Worm (Caenorhabditis elegans): Measurements from ENCODE around the gene best-5.

Gene best-5

DNA sequence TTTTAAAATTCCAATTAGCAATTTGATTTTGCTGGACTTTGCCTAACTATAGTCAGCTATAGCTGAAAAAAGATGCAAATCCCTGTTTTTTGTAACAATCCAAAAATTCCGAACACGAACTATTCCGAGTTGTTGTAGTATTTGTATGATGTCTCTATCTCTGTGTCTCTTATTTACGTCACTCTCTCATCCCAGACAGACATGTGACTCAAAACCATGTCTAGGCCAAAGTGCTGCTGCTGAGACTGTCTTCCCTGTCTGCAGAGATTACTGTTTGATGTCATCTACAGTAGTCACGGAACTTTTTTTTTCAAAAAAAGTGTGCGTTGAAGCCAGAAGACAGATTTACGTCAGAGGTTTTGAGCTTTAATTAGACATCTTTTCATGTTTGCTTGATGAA lies 23.8 kb downstream of the best-5 start (continued):
- peak; percentile 35 for TF ChIP-seq mes-2 (tag; optimal IDR thresholded peaks at IDR 0.05; ENCODE audit: poor library complexity, severe bottlenecking)
- no peak for TF ChIP-seq nhr-25 (tag; optimal IDR thresholded peaks at IDR 0.05; ENCODE audit: borderline replicate concordance, insufficient read depth)
- TF ChIP-seq saeg-2 (GFP tag; IDR thresholded peaks at IDR 0.05): no peak
- TF ChIP-seq hlh-30 (tag; optimal IDR thresholded peaks at IDR 0.05; ENCODE audit: insufficient read depth): peak; percentile 81
- TF ChIP-seq ces-1 (GFP tag; optimal IDR thresholded peaks at IDR 0.05): no peak
- TF ChIP-seq nhr-102 (tag; optimal IDR thresholded peaks at IDR 0.05): no peak
- no peak for TF ChIP-seq lin-1 (GFP tag; IDR thresholded peaks at IDR 0.05)
- no peak for TF ChIP-seq madf-5 (GFP tag; IDR thresholded peaks at IDR 0.05)
- no peak for TF ChIP-seq nhr-76 (tag; optimal IDR thresholded peaks at IDR 0.05)
- no peak for TF ChIP-seq fos-1 (tag; optimal IDR thresholded peaks at IDR 0.05)
- TF ChIP-seq hif-1 (tag; optimal IDR thresholded peaks at IDR 0.05): no peak
- TF ChIP-seq lsy-2 (tag; optimal IDR thresholded peaks at IDR 0.05): no peak
- no peak for TF ChIP-seq zfp-3 (GFP tag; conservative IDR thresholded peaks at IDR 0.05)
- TF ChIP-seq ztf-7 (tag; optimal IDR thresholded peaks at IDR 0.05): no peak
- peak; percentile 17 for TF ChIP-seq hlh-11 (tag; optimal IDR thresholded peaks at IDR 0.05)
- no peak for TF ChIP-seq php-3 (GFP tag; IDR thresholded peaks at IDR 0.05)
- no peak for TF ChIP-seq nhr-77 (tag; optimal IDR thresholded peaks at IDR 0.05)
- no peak for TF ChIP-seq zfp-2 (tag; optimal IDR thresholded peaks at IDR 0.05)
- TF ChIP-seq nhr-42 (GFP tag; IDR thresholded peaks at IDR 0.05): 0 out of 2 replicates have a peak, but pooled peaks have one; percentile 47
- no peak for TF ChIP-seq ctbp-1 (GFP tag; IDR thresholded peaks at IDR 0.05)
- no peak for TF ChIP-seq aly-2 (tag; optimal IDR thresholded peaks at IDR 0.05)
- TF ChIP-seq snpc-4 (tag; optimal IDR thresholded peaks at IDR 0.05): no peak
- TF ChIP-seq Y105C5A.15 (GFP tag; IDR thresholded peaks at IDR 0.05): no peak
- no peak for TF ChIP-seq lin-13 (GFP tag; optimal IDR thresholded peaks at IDR 0.05)
- TF ChIP-seq dmd-8 (GFP tag; IDR thresholded peaks at IDR 0.05): no peak

ce11 chrIII:9665490-9666179 lies 24.4 kb downstream of the best-5 start:
- TF ChIP-seq lin-13 (GFP tag; optimal IDR thresholded peaks at IDR 0.05) (no peak), ceh-82 (tag; optimal IDR thresholded peaks at IDR 0.05) (no peak), vab-7 (GFP tag; IDR thresholded peaks at IDR 0.05) (no peak), aha-1 (tag) (peak; percentile 94), tag-97 (GFP tag; IDR thresholded peaks at IDR 0.05) (no peak), daf-19 (GFP tag; conservative IDR thresholded peaks at IDR 0.05) (no peak), ama-1 (optimal IDR thresholded peaks at IDR 0.05) (no peak), hmg-1.1 (GFP tag; IDR thresholded peaks at IDR 0.05) (peak; percentile 59; the same call in 1 of the 2 replicates), hif-1 (tag; optimal IDR thresholded peaks at IDR 0.05) (peak in 1 of 2 experiments; percentile 23), unc-39 (tag; optimal IDR thresholded peaks at IDR 0.05) (no peak), duxl-1 (tag; optimal IDR thresholded peaks at IDR 0.05; ENCODE audit: poor library complexity) (no peak), nhr-76 (tag; optimal IDR thresholded peaks at IDR 0.05) (no peak), zag-1 (tag; optimal IDR thresholded peaks at IDR 0.05) (no peak), zfp-2 (tag; optimal IDR thresholded peaks at IDR 0.05) (no peak), nhr-6 (tag; optimal IDR thresholded peaks at IDR 0.05) (no peak), fos-1 (tag; optimal IDR thresholded peaks at IDR 0.05) (no peak), hlh-11 (tag; optimal IDR thresholded peaks at IDR 0.05) (peak; percentile 45), tra-1 (GFP tag; IDR thresholded peaks at IDR 0.05) (no peak), dmd-9 (GFP tag; IDR thresholded peaks at IDR 0.05) (no peak), F26F4.8 (GFP tag; conservative IDR thresholded peaks at IDR 0.05) (no peak), mxl-3 (GFP tag; optimal IDR thresholded peaks at IDR 0.05) (peak; percentile 49), lin-1 (GFP tag; IDR thresholded peaks at IDR 0.05) (0 out of 2 replicates have a peak, but pooled peaks have one; percentile 24), gei-8 (GFP tag; optimal IDR thresholded peaks at IDR 0.05) (peak; percentile 26), unc-62 (GFP tag; optimal IDR thresholded peaks at IDR 0.05 in 1 of 2) (peak in 1 of 2 experiments; percentile 98), unc-62 (tag; optimal IDR thresholded peaks at IDR 0.05) (no peak), daf-8 (GFP tag; IDR thresholded peaks at IDR 0.05) (no peak), daf-16 (GFP tag; optimal IDR thresholded peaks at IDR 0.05) (no peak), daf-16 (tag; optimal IDR thresholded peaks at IDR 0.05) (peak; percentile 66), spr-1 (tag; optimal IDR thresholded peaks at IDR 0.05) (no peak), egl-27 (tag; optimal IDR thresholded peaks at IDR 0.05) (no peak), ztf-7 (tag; optimal IDR thresholded peaks at IDR 0.05) (no peak), arid-1 (GFP tag; conservative IDR thresholded peaks at IDR 0.05) (0 out of 2 replicates have a peak, but pooled peaks have one; percentile 34), ces-1 (GFP tag; optimal IDR thresholded peaks at IDR 0.05) (no peak)
